Worm (Caenorhabditis elegans) whole organism, early embryonic: ENCODE data around the gene mtp-18.

Source experiments
- B0310.2 ChIP-seq: sonication (generic microtip); optimal IDR thresholded peaks from 2 replicates; lab custom pipeline; 2016; ENCODE audit warnings: mild to moderate bottlenecking, missing genetic modification characterization, missing compliant biosample characterization
- F13C5.2 ChIP-seq: sonication (generic microtip); optimal IDR thresholded peaks from 2 replicates; lab custom pipeline; 2017; ENCODE audit warnings: mild to moderate bottlenecking, missing genetic modification characterization, inconsistent platforms, missing compliant biosample characterization
- aly-1 ChIP-seq: sonication (generic microtip); optimal IDR thresholded peaks from 2 replicates; lab custom pipeline; 2016; ENCODE audit warnings: missing genetic modification characterization, missing compliant biosample characterization
- ama-1 ChIP-seq: fragments of 150-350 bp; optimal IDR thresholded peaks from 2 replicates; lab custom pipeline; 2014
- ceh-13 ChIP-seq: fragments of 200-800 bp; sonication (Bioruptor generic); optimal IDR thresholded peaks from 2 replicates; lab custom pipeline; 2018; ENCODE audit warnings: mild to moderate bottlenecking, missing genetic modification characterization, missing compliant biosample characterization
- ceh-36 ChIP-seq: sonication (generic microtip); optimal IDR thresholded peaks from 2 replicates; lab custom pipeline; 2016; ENCODE audit warnings: missing genetic modification characterization, inconsistent platforms, missing compliant biosample characterization
- ets-7 ChIP-seq: sonication (generic microtip); optimal IDR thresholded peaks from 2 replicates; lab custom pipeline; 2016; ENCODE audit warnings: missing genotype, missing genetic modification characterization, missing compliant biosample characterization
- flt-1 ChIP-seq: fragments of 200-800 bp; sonication (Bioruptor generic); IDR thresholded peaks from 2 replicates; pipeline ENCODE4 v1.3.6; 2022; ENCODE audit warnings: missing genetic modification characterization, missing compliant biosample characterization
- hmbx-1 ChIP-seq: sonication (generic microtip); optimal IDR thresholded peaks from 2 replicates; lab custom pipeline; 2016; ENCODE audit warnings: mild to moderate bottlenecking, missing genetic modification characterization, missing compliant biosample characterization
- hmg-4 ChIP-seq: fragments of 200-800 bp; sonication (Bioruptor generic); optimal IDR thresholded peaks from 2 replicates; lab custom pipeline; 2018; ENCODE audit warnings: mild to moderate bottlenecking, missing genetic modification characterization, missing compliant biosample characterization
- hnd-1 ChIP-seq: sonication (generic microtip); optimal IDR thresholded peaks from 2 replicates; lab custom pipeline; 2016; ENCODE audit warnings: missing genetic modification characterization, missing compliant biosample characterization
- pes-1 ChIP-seq: fragments of 200-800 bp; sonication (Bioruptor generic); IDR thresholded peaks from 2 replicates; pipeline ENCODE4 v1.3.6; 2022; ENCODE audit warnings: missing genetic modification reagents, missing genetic modification characterization, missing compliant biosample characterization
- scrt-1 ChIP-seq: fragments of 200-800 bp; sonication (Bioruptor generic); IDR thresholded peaks from 2 replicates; pipeline ENCODE4 v1.3.6; 2022; ENCODE audit warnings: missing genetic modification characterization, missing compliant biosample characterization
- sea-1 ChIP-seq: fragments of 200-800 bp; sonication (Bioruptor generic); conservative IDR thresholded peaks from 2 replicates; pipeline ENCODE4 v1.3.6; 2022; ENCODE audit warnings: missing genetic modification characterization, missing compliant biosample characterization
- tbx-11 ChIP-seq: fragments of 200-800 bp; sonication (Bioruptor generic); IDR thresholded peaks from 2 replicates; pipeline ENCODE4 v1.3.6; 2022; ENCODE audit warnings: missing genetic modification characterization, missing compliant biosample characterization
- tbx-37 ChIP-seq: fragments of 200-800 bp; sonication (Bioruptor generic); conservative IDR thresholded peaks from 2 replicates; pipeline ENCODE4 v1.3.6; 2022; ENCODE audit warnings: missing genetic modification reagents, missing genetic modification characterization, missing compliant biosample characterization
- tra-4 ChIP-seq: sonication (generic microtip); optimal IDR thresholded peaks from 2 replicates; lab custom pipeline; 2017; ENCODE audit warnings: missing genetic modification characterization, missing compliant biosample characterization

Gene mtp-18

ce11 chrX:6184709-6185108 lies 21.5 kb downstream of the mtp-18 start, which contains the start of gene T13C5.2:
TSS of gene T13C5.2 (plus strand) at chrX:6185009.
- TF ChIP-seq tbx-11 (GFP tag; lab: Robert Waterston, UW), result no peak
- TF ChIP-seq hnd-1, result no peak
- TF ChIP-seq ceh-13 (GFP tag; lab: Kevin White, UChicago), result no peak
- no peak for TF ChIP-seq aly-1 (tag; lab: Kevin White, UChicago)
- TF ChIP-seq scrt-1 (GFP tag; lab: Robert Waterston, UW), result no peak
- TF ChIP-seq tbx-37 (GFP tag; lab: Robert Waterston, UW), result no peak
- TF ChIP-seq F13C5.2, result no peak
- no peak for TF ChIP-seq sea-1 (GFP tag; lab: Robert Waterston, UW)
- no peak for TF ChIP-seq ets-7 (tag; lab: Kevin White, UChicago)
- TF ChIP-seq ama-1 (lab: Kevin White, UChicago), result no peak
- no peak for TF ChIP-seq hmg-4 (GFP tag; lab: Kevin White, UChicago)
- no peak for TF ChIP-seq hmbx-1
- no peak for TF ChIP-seq B0310.2 (tag; lab: Kevin White, UChicago)
- TF ChIP-seq pes-1 (GFP tag; lab: Robert Waterston, UW), result no peak
- TF ChIP-seq flt-1 (GFP tag; lab: Robert Waterston, UW), result no peak
- no peak for TF ChIP-seq tra-4 (tag; lab: Kevin White, UChicago)

- TF ChIP-seq ceh-13 (GFP tag; lab: Kevin White, UChicago), result no peak
- no peak for TF ChIP-seq pes-1 (GFP tag; lab: Robert Waterston, UW)
- TF ChIP-seq B0310.2 (tag; lab: Kevin White, UChicago), result no peak
- no peak for TF ChIP-seq tbx-37 (GFP tag; lab: Robert Waterston, UW)
- no peak for TF ChIP-seq sea-1 (GFP tag; lab: Robert Waterston, UW)
- no peak for TF ChIP-seq ets-7 (tag; lab: Kevin White, UChicago)
- TF ChIP-seq hmg-4 (GFP tag; lab: Kevin White, UChicago), result no peak
- no peak for TF ChIP-seq aly-1 (tag; lab: Kevin White, UChicago)
- no peak for TF ChIP-seq tra-4 (tag; lab: Kevin White, UChicago)
- no peak for TF ChIP-seq ama-1 (lab: Kevin White, UChicago)
- no peak for TF ChIP-seq tbx-11 (GFP tag; lab: Robert Waterston, UW)
- no peak for TF ChIP-seq scrt-1 (GFP tag; lab: Robert Waterston, UW)
- TF ChIP-seq F13C5.2, result no peak
- TF ChIP-seq flt-1 (GFP tag; lab: Robert Waterston, UW), result no peak
- no peak for TF ChIP-seq hnd-1
Measured at ce11 chrX:6180293-6180692, 25.9 kb downstream of the mtp-18 start, which contains the start of gene T13C5.7. TSS of gene T13C5.7 (plus strand) at chrX:6180593.

- TF ChIP-seq hmbx-1, result no peak
- no peak for TF ChIP-seq tbx-11 (GFP tag; lab: Robert Waterston, UW)
- TF ChIP-seq tra-4 (tag; lab: Kevin White, UChicago), result no peak
- no peak for TF ChIP-seq scrt-1 (GFP tag; lab: Robert Waterston, UW)
- no peak for TF ChIP-seq ets-7 (tag; lab: Kevin White, UChicago)
- no peak for TF ChIP-seq ceh-36 (tag; lab: Kevin White, UChicago)
- no peak for TF ChIP-seq F13C5.2
- TF ChIP-seq hmg-4 (GFP tag; lab: Kevin White, UChicago), result no peak
- no peak for TF ChIP-seq ama-1 (lab: Kevin White, UChicago)
- TF ChIP-seq tbx-37 (GFP tag; lab: Robert Waterston, UW), result no peak
- TF ChIP-seq pes-1 (GFP tag; lab: Robert Waterston, UW), result no peak
- TF ChIP-seq hnd-1, result no peak
- TF ChIP-seq sea-1 (GFP tag; lab: Robert Waterston, UW), result no peak
- no peak for TF ChIP-seq B0310.2 (tag; lab: Kevin White, UChicago)
Measured at ce11 chrX:6178989-6179388, 27.2 kb downstream of the mtp-18 start.

- TF ChIP-seq tbx-11 (GFP tag; lab: Robert Waterston, UW) (no peak), ceh-36 (tag; lab: Kevin White, UChicago) (no peak), hnd-1 (no peak)
Measured at ce11 chrX:6177944-6178566, 28.1 kb downstream of the mtp-18 start, which contains the start of the genes T25B2.4 and T13C5.3. TSS of gene T25B2.4 (plus strand) at chrX:6178244. TSS of gene T13C5.3 (plus strand) at chrX:6178516.

ce11 chrX:6175829-6176228 lies 30.4 kb downstream of the mtp-18 start, which contains the start of gene T25B2.3:
TSS of gene T25B2.3 (plus strand) at chrX:6176129.
- TF ChIP-seq ceh-36 (tag; lab: Kevin White, UChicago) (no peak), sea-1 (GFP tag; lab: Robert Waterston, UW) (no peak), tra-4 (tag; lab: Kevin White, UChicago) (no peak), hnd-1 (no peak), hmbx-1 (no peak), scrt-1 (GFP tag; lab: Robert Waterston, UW) (no peak), ama-1 (lab: Kevin White, UChicago) (no peak), ceh-13 (GFP tag; lab: Kevin White, UChicago) (no peak), ets-7 (tag; lab: Kevin White, UChicago) (no peak), flt-1 (GFP tag; lab: Robert Waterston, UW) (no peak), F13C5.2 (no peak), pes-1 (GFP tag; lab: Robert Waterston, UW) (no peak), B0310.2 (tag; lab: Kevin White, UChicago) (no peak), tbx-11 (GFP tag; lab: Robert Waterston, UW) (no peak), tbx-37 (GFP tag; lab: Robert Waterston, UW) (no peak)

DNA sequence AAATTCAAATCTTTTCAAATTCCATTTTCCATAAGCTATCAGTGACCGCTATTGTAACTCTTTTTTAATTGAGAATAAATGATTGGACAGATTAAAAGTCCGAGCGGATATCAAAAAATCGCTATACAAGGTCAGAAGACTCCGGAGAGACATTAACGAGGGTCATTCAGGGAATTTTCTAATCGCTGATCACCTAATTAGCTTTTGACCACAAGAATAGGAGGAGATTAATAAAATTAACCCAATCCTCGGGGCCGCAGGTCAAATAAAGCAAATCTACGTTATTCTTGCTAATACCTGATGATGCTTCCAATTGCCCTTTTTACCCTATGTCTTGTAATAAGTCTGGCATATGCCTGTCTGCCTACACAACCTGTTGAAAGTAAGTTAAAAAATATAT lies 32.5 kb downstream of the mtp-18 start, which contains the start of gene T25B2.1:
T25B2.1 (plus strand) TSS at position 301 of the 400 bp plus-strand sequence.
- TF ChIP-seq hmg-4 (GFP tag; lab: Kevin White, UChicago) (no peak), pes-1 (GFP tag; lab: Robert Waterston, UW) (no peak), ceh-36 (tag; lab: Kevin White, UChicago) (no peak), ceh-13 (GFP tag; lab: Kevin White, UChicago) (no peak), ama-1 (lab: Kevin White, UChicago) (no peak), flt-1 (GFP tag; lab: Robert Waterston, UW) (no peak), hnd-1 (no peak), scrt-1 (GFP tag; lab: Robert Waterston, UW) (no peak), tbx-11 (GFP tag; lab: Robert Waterston, UW) (no peak), tra-4 (tag; lab: Kevin White, UChicago) (no peak), ets-7 (tag; lab: Kevin White, UChicago) (no peak), B0310.2 (tag; lab: Kevin White, UChicago) (no peak), hmbx-1 (no peak), aly-1 (tag; lab: Kevin White, UChicago) (no peak), sea-1 (GFP tag; lab: Robert Waterston, UW) (no peak), tbx-37 (GFP tag; lab: Robert Waterston, UW) (no peak), F13C5.2 (no peak)
